Worm (Caenorhabditis elegans) whole organism, L1 larva: ENCODE data around the gene F59C12.4.

Source experiments
- C34B4.2 ChIP-seq: sonication (generic microtip); optimal IDR thresholded peaks from 2 replicates; lab custom pipeline; 2017; ENCODE audit warnings: mild to moderate bottlenecking, missing genetic modification characterization, missing compliant biosample characterization
- F16B12.6 ChIP-seq: fragments of 150-350 bp; optimal IDR thresholded peaks from 2 replicates; lab custom pipeline; 2014; ENCODE audit warnings: missing biosample characterization, missing genetic modification characterization
- Y116A8C.19 ChIP-seq: sonication (generic microtip); optimal IDR thresholded peaks from 2 replicates; lab custom pipeline; 2016; ENCODE audit warnings: missing compliant biosample characterization, missing genetic modification characterization, borderline replicate concordance
- aha-1 ChIP-seq: fragments of 150-350 bp; optimal IDR thresholded peaks from 2 replicates; lab custom pipeline; 2014; ENCODE audit warnings: missing biosample characterization, missing genetic modification characterization
- alr-1 ChIP-seq: fragments of 200-800 bp; sonication (Bioruptor generic); optimal IDR thresholded peaks from 2 replicates; lab custom pipeline; 2018; ENCODE audit warnings: borderline replicate concordance, mild to moderate bottlenecking, missing genetic modification characterization, missing compliant biosample characterization
- aly-2 ChIP-seq: fragments of 150-350 bp; optimal IDR thresholded peaks from 2 replicates; lab custom pipeline; 2014; ENCODE audit warnings: missing biosample characterization, missing genetic modification characterization
- blmp-1 ChIP-seq: fragments of 150-350 bp; optimal IDR thresholded peaks from 2 replicates; lab custom pipeline; 2014; ENCODE audit warnings: missing biosample characterization, missing genetic modification characterization
- ceh-8 ChIP-seq: fragments of 200-800 bp; sonication (Bioruptor generic); optimal IDR thresholded peaks from 2 replicates; lab custom pipeline; 2018; ENCODE audit warnings: mild to moderate bottlenecking, missing genetic modification characterization, moderate library complexity, missing compliant biosample characterization
- ceh-88 ChIP-seq: fragments of 200-800 bp; sonication (Bioruptor generic); IDR thresholded peaks from 2 replicates; pipeline ENCODE4 v1.3.6; 2022; ENCODE audit warnings: missing genetic modification characterization, missing compliant biosample characterization
- ceh-90 ChIP-seq: sonication (generic microtip); optimal IDR thresholded peaks from 2 replicates; lab custom pipeline; 2016; ENCODE audit warnings: missing genetic modification characterization, missing compliant biosample characterization
- dpl-1 ChIP-seq, 3 experiments: fragments of 150-350 bp in 2 of 3; sonication (generic microtip) in 1 of 3; optimal IDR thresholded peaks; 2 replicates each; lab custom pipeline; 2014 to 2017; ENCODE audit warnings: missing biosample characterization in 3 of 3, missing genetic modification characterization in 3 of 3, missing genetic modification reagents in 3 of 3
- efl-1 ChIP-seq, 4 experiments: fragments of 150-350 bp; optimal IDR thresholded peaks in 3 of 4; peaks in 1 of 4; 1 replicate in 1 of 4; 2 replicates in 3 of 4; lab custom pipeline; 2014; ENCODE audit warnings: missing biosample characterization in 2 of 4, missing genetic modification characterization in 2 of 4, missing genetic modification reagents in 2 of 4
- efl-3 ChIP-seq: fragments of 200-800 bp; sonication (Bioruptor generic); optimal IDR thresholded peaks from 2 replicates; lab custom pipeline; 2018; ENCODE audit warnings: mild to moderate bottlenecking, missing genetic modification characterization, missing compliant biosample characterization
- egl-13 ChIP-seq: sonication (generic microtip); optimal IDR thresholded peaks from 2 replicates; lab custom pipeline; 2016; ENCODE audit warnings: missing genotype, missing genetic modification reagents, missing genetic modification characterization, missing compliant biosample characterization
- egl-27 ChIP-seq, 2 experiments: fragments of 150-350 bp in 1 of 2; sonication (generic microtip); optimal IDR thresholded peaks; 3 replicates each; lab custom pipeline; 2017 to 2018; ENCODE audit warnings: missing biosample characterization in 2 of 2, missing genetic modification characterization in 2 of 2, missing genetic modification reagents in 2 of 2
- elt-3 ChIP-seq, 6 experiments: fragments of 150-350 bp in 1 of 6; sonication (generic microtip); optimal IDR thresholded peaks; 2 replicates each; lab custom pipeline; 2017 to 2018; ENCODE audit warnings: missing biosample characterization in 6 of 6, missing genetic modification characterization in 6 of 6, inconsistent platforms in 1 of 6
- ets-5 ChIP-seq: fragments of 200-800 bp; sonication (Bioruptor generic); IDR thresholded peaks from 2 replicates; pipeline ENCODE4 v1.3.6; 2022; ENCODE audit warnings: missing genetic modification characterization, missing compliant biosample characterization
- fkh-4 ChIP-seq: sonication (generic microtip); optimal IDR thresholded peaks from 2 replicates; lab custom pipeline; 2016; ENCODE audit warnings: missing compliant biosample characterization, missing genetic modification characterization, borderline replicate concordance
- fkh-8 ChIP-seq: sonication (generic microtip); optimal IDR thresholded peaks from 2 replicates; lab custom pipeline; 2016; ENCODE audit warnings: mild to moderate bottlenecking, missing genetic modification characterization, missing compliant biosample characterization
- grh-1 ChIP-seq: fragments of 200-800 bp; sonication (Bioruptor generic); IDR thresholded peaks from 2 replicates; pipeline ENCODE4 v1.3.6; 2022; ENCODE audit warnings: missing genetic modification reagents, missing genetic modification characterization, missing compliant biosample characterization
- hlh-17 ChIP-seq: fragments of 200-800 bp; sonication (Bioruptor generic); optimal IDR thresholded peaks from 2 replicates; lab custom pipeline; 2018; ENCODE audit warnings: missing genetic modification characterization, mild to moderate bottlenecking, missing compliant biosample characterization, moderate library complexity, borderline replicate concordance
- irx-1 ChIP-seq: sonication (generic microtip); optimal IDR thresholded peaks from 2 replicates; lab custom pipeline; 2016; ENCODE audit warnings: missing genetic modification characterization, missing compliant biosample characterization
- lin-13 ChIP-seq: fragments of 150-350 bp; optimal IDR thresholded peaks from 2 replicates; lab custom pipeline; 2014; ENCODE audit warnings: missing biosample characterization, missing genetic modification reagents, missing genetic modification characterization
- lin-14 ChIP-seq: fragments of 200-800 bp; sonication (Bioruptor generic); optimal IDR thresholded peaks from 2 replicates; lab custom pipeline; 2018; ENCODE audit warnings: mild to moderate bottlenecking, missing genetic modification characterization, moderate library complexity, missing compliant biosample characterization
- lin-15B ChIP-seq: fragments of 150-350 bp; sonication (generic microtip); optimal IDR thresholded peaks from 3 replicates; lab custom pipeline; 2014; ENCODE audit warnings: missing biosample characterization, missing genetic modification characterization
- lin-35 ChIP-seq, 2 experiments: fragments of 150-350 bp; optimal IDR thresholded peaks; 2 replicates each; lab custom pipeline; 2014; ENCODE audit warnings: missing biosample characterization in 2 of 2, missing genetic modification characterization in 2 of 2, missing genetic modification reagents in 2 of 2
- mab-9 ChIP-seq: fragments of 200-800 bp; sonication (Bioruptor generic); IDR thresholded peaks from 2 replicates; pipeline ENCODE4 v1.3.6; 2022; ENCODE audit warnings: missing genetic modification reagents, missing genetic modification characterization, missing compliant biosample characterization
- mef-2 ChIP-seq: fragments of 150-350 bp; optimal IDR thresholded peaks from 2 replicates; lab custom pipeline; 2014; ENCODE audit warnings: missing biosample characterization, missing genetic modification characterization
- nhr-11 ChIP-seq: fragments of 150-350 bp; optimal IDR thresholded peaks from 2 replicates; lab custom pipeline; 2014; ENCODE audit warnings: missing biosample characterization, missing genetic modification characterization
- nhr-12 ChIP-seq: sonication (generic microtip); optimal IDR thresholded peaks from 2 replicates; lab custom pipeline; 2017; ENCODE audit warnings: missing biosample characterization, missing genetic modification characterization
- nhr-47 ChIP-seq: sonication (generic microtip); optimal IDR thresholded peaks from 2 replicates; lab custom pipeline; 2016; ENCODE audit warnings: mild to moderate bottlenecking, missing genetic modification characterization, moderate library complexity, missing compliant biosample characterization
- nhr-71 ChIP-seq: sonication (generic microtip); optimal IDR thresholded peaks from 2 replicates; lab custom pipeline; 2016; ENCODE audit warnings: mild to moderate bottlenecking, missing genetic modification characterization, moderate library complexity, missing compliant biosample characterization
- nhr-77 ChIP-seq: fragments of 150-350 bp; optimal IDR thresholded peaks from 2 replicates; lab custom pipeline; 2014; ENCODE audit warnings: missing biosample characterization, missing genetic modification characterization
- nhr-85 ChIP-seq: sonication (generic microtip); peaks from one replicate; lab custom pipeline; 2016; ENCODE audit warnings: missing genetic modification characterization, inconsistent platforms, missing compliant biosample characterization
- nhr-90 ChIP-seq: sonication (generic microtip); optimal IDR thresholded peaks from 2 replicates; lab custom pipeline; 2016; ENCODE audit warnings: mild to moderate bottlenecking, missing genetic modification characterization, missing compliant biosample characterization; ENCODE audit not compliant: poor library complexity
- pag-3 ChIP-seq: sonication (generic microtip); optimal IDR thresholded peaks from 2 replicates; lab custom pipeline; 2017; ENCODE audit warnings: missing genetic modification characterization, mild to moderate bottlenecking, missing compliant biosample characterization, antibody characterized with exemption, borderline replicate concordance; ENCODE audit not compliant: insufficient read depth
- pax-3 ChIP-seq: fragments of 200-800 bp; sonication (Bioruptor generic); optimal IDR thresholded peaks from 2 replicates; lab custom pipeline; 2018; ENCODE audit warnings: mild to moderate bottlenecking, missing genetic modification characterization, moderate library complexity, missing compliant biosample characterization
- rnt-1 ChIP-seq: sonication (generic microtip); optimal IDR thresholded peaks from 2 replicates; lab custom pipeline; 2016; ENCODE audit warnings: mild to moderate bottlenecking, missing genetic modification characterization, moderate library complexity, missing compliant biosample characterization
- skn-1 ChIP-seq: fragments of 150-350 bp; optimal IDR thresholded peaks from 2 replicates; lab custom pipeline; 2014; ENCODE audit warnings: missing biosample characterization, missing genetic modification characterization
- snpc-4 ChIP-seq: fragments of 150-350 bp; optimal IDR thresholded peaks from 2 replicates; lab custom pipeline; 2014; ENCODE audit warnings: missing biosample characterization, missing genetic modification characterization
- sup-37 ChIP-seq: fragments of 200-800 bp; sonication (Bioruptor generic); optimal IDR thresholded peaks from 2 replicates; lab custom pipeline; 2018; ENCODE audit warnings: mild to moderate bottlenecking, missing genetic modification characterization, missing compliant biosample characterization
- swsn-7 ChIP-seq: sonication (generic microtip); optimal IDR thresholded peaks from 2 replicates; lab custom pipeline; 2016; ENCODE audit warnings: missing genetic modification characterization, missing compliant biosample characterization
- tlp-1 ChIP-seq: fragments of 150-350 bp; optimal IDR thresholded peaks from 2 replicates; lab custom pipeline; 2014; ENCODE audit warnings: missing biosample characterization, missing genetic modification characterization
- unc-30 ChIP-seq: sonication (generic microtip); optimal IDR thresholded peaks from 2 replicates; lab custom pipeline; 2017; ENCODE audit warnings: missing biosample characterization, missing genetic modification characterization
- vab-15 ChIP-seq: sonication (generic microtip); optimal IDR thresholded peaks from 2 replicates; lab custom pipeline; 2017; ENCODE audit warnings: missing genotype, mild to moderate bottlenecking, missing genetic modification characterization, missing compliant biosample characterization
- ztf-4 ChIP-seq: fragments of 150-350 bp; optimal IDR thresholded peaks from 2 replicates; lab custom pipeline; 2014; ENCODE audit warnings: missing biosample characterization, missing genetic modification characterization

F59C12.4 gene

DNA sequence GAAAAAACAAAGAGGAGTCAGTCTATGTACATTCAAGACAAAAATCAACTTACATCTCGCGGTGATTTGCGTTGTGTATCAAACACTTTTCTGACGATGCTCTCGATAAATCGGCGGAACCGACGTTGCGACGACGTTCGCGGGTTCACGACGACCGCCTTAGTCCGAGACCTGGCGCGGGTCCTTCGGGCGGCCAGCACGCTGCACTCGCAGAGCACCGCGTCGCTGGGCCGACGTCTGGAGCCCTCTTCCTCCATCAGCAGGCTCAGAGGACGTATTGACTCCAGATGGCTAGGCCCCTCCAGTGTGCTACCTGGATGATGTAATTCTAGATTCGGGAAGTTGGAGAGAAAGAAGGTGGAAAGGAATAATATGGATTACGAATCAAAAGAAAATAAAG, 40.8 kb upstream of the F59C12.4 start:
- TF ChIP-seq nhr-71 (tag; lab: Kevin White, UChicago) = no peak
- no peak for TF ChIP-seq vab-15
- TF ChIP-seq ceh-8 = peak; percentile 49
- TF ChIP-seq irx-1 (tag; lab: Kevin White, UChicago) = no peak
- TF ChIP-seq efl-1 (optimal IDR thresholded peaks at IDR 0.05; lab: Kevin White, UChicago) = no peak
- TF ChIP-seq efl-1 (GFP tag; optimal IDR thresholded peaks at IDR 0.05 in 1 of 2; lab: Kevin White, UChicago) = peak in 1 of 2 experiments; percentile 33
- no peak for TF ChIP-seq mef-2 (tag; lab: Kevin White, UChicago)
- no peak for TF ChIP-seq pag-3 (tag; lab: Kevin White, UChicago)
- TF ChIP-seq fkh-4 = no peak

DNA sequence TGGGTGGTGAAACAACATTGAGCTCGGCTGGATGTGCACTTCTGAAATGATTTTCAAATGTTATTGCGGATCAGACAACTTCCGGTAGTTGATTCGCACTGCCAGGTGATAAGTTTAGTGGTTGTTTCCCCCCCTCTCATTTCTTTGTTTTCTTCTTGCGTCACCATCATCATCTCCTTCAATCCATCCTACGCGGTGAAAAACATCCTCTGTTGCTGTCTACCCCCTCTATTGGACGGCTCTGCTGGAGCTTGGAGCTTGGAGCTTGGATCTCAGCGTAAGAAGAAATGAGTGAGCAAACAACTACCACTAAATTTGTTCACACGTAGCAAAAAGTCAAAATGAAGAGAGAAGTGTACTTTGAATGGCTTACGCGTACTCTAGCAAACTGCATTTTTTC, 39.3 kb upstream of the F59C12.4 start:
- no peak for TF ChIP-seq rnt-1 (tag; lab: Kevin White, UChicago)
- TF ChIP-seq pax-3 (tag; lab: Kevin White, UChicago) = no peak
- no peak for TF ChIP-seq Y116A8C.19
- TF ChIP-seq aha-1 (tag; lab: Kevin White, UChicago) = no peak
- no peak for TF ChIP-seq pag-3 (tag; lab: Kevin White, UChicago)
- no peak for TF ChIP-seq efl-1 (optimal IDR thresholded peaks at IDR 0.05; lab: Kevin White, UChicago)
- TF ChIP-seq efl-1 (GFP tag; optimal IDR thresholded peaks at IDR 0.05 in 1 of 2; lab: Kevin White, UChicago) = peak in 1 of 2 experiments; percentile 78
- TF ChIP-seq tlp-1 = no peak
- TF ChIP-seq irx-1 (tag; lab: Kevin White, UChicago) = no peak
- no peak for TF ChIP-seq lin-13
- TF ChIP-seq lin-14 = peak; percentile 19
- no peak for TF ChIP-seq egl-13 (tag; lab: Kevin White, UChicago)
- TF ChIP-seq, all 84 proteins: peak for 2

ce11 chrX:16634708-16635107, 32.3 kb upstream of the F59C12.4 start:
- TF ChIP-seq aha-1 (tag; lab: Kevin White, UChicago) (no peak), aly-2 (tag; lab: Kevin White, UChicago) (no peak), F16B12.6 (no peak), blmp-1 (tag; lab: Kevin White, UChicago) (peak; percentile 47), mef-2 (tag; lab: Kevin White, UChicago) (peak; percentile 53), ztf-4 (tag; lab: Kevin White, UChicago) (peak; percentile 25), lin-15B (tag; lab: Kevin White, UChicago) (no peak), nhr-85 (tag; lab: Kevin White, UChicago) (peak; percentile 80), fkh-8 (tag; lab: Kevin White, UChicago) (peak; percentile 85), mab-9 (GFP tag; lab: Robert Waterston, UW) (no peak), elt-3 (tag; optimal IDR thresholded peaks at IDR 0.05; lab: Kevin White, UChicago) (peak in 2 of 6 experiments; percentile 13 to 85), ceh-90 (no peak), nhr-77 (tag; lab: Kevin White, UChicago) (peak; percentile 84), lin-35 (GFP tag; optimal IDR thresholded peaks at IDR 0.05; lab: Kevin White, UChicago) (peak; percentile 26 to 83), swsn-7 (peak; percentile 89), unc-30 (tag; lab: Kevin White, UChicago) (no peak), egl-27 (tag; optimal IDR thresholded peaks at IDR 0.05; lab: Kevin White, UChicago) (no peak), dpl-1 (GFP tag; optimal IDR thresholded peaks at IDR 0.05; lab: Kevin White, UChicago) (peak; percentile 9 to 32 (median 30)), Y116A8C.19 (no peak), nhr-47 (tag; lab: Kevin White, UChicago) (peak; percentile 89), hlh-17 (GFP tag; lab: Kevin White, UChicago) (no peak), lin-14 (peak; percentile 83), efl-3 (GFP tag; lab: Kevin White, UChicago) (no peak), lin-13 (peak; percentile 64), ets-5 (GFP tag; lab: Robert Waterston, UW) (no peak), sup-37 (no peak), nhr-11 (tag; lab: Kevin White, UChicago) (no peak), C34B4.2 (no peak), nhr-12 (tag; lab: Kevin White, UChicago) (no peak), ceh-88 (GFP tag; lab: Robert Waterston, UW) (peak; percentile 68), skn-1 (peak; percentile 71), alr-1 (tag; lab: Kevin White, UChicago) (no peak), snpc-4 (tag; lab: Kevin White, UChicago) (peak; percentile 42), grh-1 (peak; percentile 50; the same call in 1 of the 2 replicates), irx-1 (tag; lab: Kevin White, UChicago) (peak; percentile 62), pax-3 (tag; lab: Kevin White, UChicago) (peak; percentile 50), nhr-90 (tag; lab: Kevin White, UChicago) (peak; percentile 83)
